Fruit fly (Drosophila melanogaster): ENCODE data around the gene Nplp3.

Gene Nplp3

DNA sequence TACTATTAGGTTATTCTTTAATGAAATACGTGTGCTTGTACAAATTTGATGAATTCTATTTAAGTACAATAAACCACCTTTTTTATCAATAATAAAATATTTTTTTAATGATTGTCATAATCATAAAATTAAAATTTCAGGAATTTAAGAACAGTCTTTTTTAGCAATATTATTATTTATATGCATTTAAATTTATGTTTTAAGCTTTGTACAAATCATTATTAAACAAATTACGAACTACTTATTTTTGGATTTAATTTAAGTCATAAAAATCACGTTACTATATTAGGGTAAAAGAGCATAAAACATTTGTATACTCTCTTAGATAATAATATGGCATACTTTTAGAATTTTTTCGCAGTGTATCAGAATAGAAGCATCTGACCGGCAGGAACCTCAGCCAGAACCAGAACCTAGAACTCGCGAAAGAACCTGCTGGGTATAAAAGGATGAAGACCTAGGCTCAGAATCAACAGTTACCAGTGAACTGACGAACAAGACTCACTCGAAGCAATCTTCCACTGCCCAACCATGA, 44.4 kb downstream of the Nplp3 start, which contains the start of gene Cpr72Ea:
TSS of gene Cpr72Ea (plus strand) at position 485 of the 535 bp plus-strand sequence.
- peak; percentile 17 for TF ChIP-seq CG34367 (tag; optimal IDR thresholded peaks at IDR 0.05)
- no peak for TF ChIP-seq EcR (GFP tag; optimal IDR thresholded peaks at IDR 0.05)
- no peak for TF ChIP-seq Pif1A (GFP tag; optimal IDR thresholded peaks at IDR 0.05)
- peak; percentile 72 for TF ChIP-seq CG8159 (tag; optimal IDR thresholded peaks at IDR 0.05)
- TF ChIP-seq D1 (tag; optimal IDR thresholded peaks at IDR 0.05): peak; percentile 49
- TF ChIP-seq Snoo (tag; optimal IDR thresholded peaks at IDR 0.05): no peak
- no peak for TF ChIP-seq CG10348 (GFP tag; IDR thresholded peaks at IDR 0.05)
- no peak for TF ChIP-seq CG8301 (tag; optimal IDR thresholded peaks at IDR 0.05)
- peak; percentile 55 for TF ChIP-seq CG15710 (tag; optimal IDR thresholded peaks at IDR 0.05)
- peak; percentile 39 for TF ChIP-seq CG14655 (GFP tag; optimal IDR thresholded peaks at IDR 0.05)
- TF ChIP-seq Pif1B (GFP tag; optimal IDR thresholded peaks at IDR 0.05): no peak
- peak; percentile 73 for TF ChIP-seq CG9948 (tag; optimal IDR thresholded peaks at IDR 0.05)
- peak; percentile 6 for TF ChIP-seq CG17806 (tag; optimal IDR thresholded peaks at IDR 0.05)
- no peak for TF ChIP-seq Ets98B (GFP tag; IDR thresholded peaks at IDR 0.05)
- no peak for TF ChIP-seq CG13204 (GFP tag; optimal IDR thresholded peaks at IDR 0.05)
- TF ChIP-seq CG32121 (GFP tag; IDR thresholded peaks at IDR 0.05): no peak

DNA sequence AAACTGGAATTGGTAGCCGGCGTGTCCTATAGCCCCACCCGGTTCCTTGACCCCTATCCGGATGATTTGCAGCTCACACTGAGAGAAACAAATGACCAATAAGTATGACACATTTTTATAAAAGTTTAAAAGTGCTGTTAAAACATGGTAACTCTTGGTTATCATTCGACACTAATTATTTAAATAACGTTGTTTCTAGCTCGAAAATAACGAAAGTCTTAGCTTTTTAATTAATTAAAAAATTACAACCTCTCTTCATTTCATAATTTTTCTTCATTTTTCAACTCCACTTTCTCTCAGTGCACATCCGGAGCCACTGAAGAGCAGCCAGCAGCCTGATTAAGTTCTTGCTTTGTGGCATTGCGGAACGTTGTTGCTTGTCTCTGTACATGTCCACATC, 46.4 kb downstream of the Nplp3 start:
- peak; percentile 81 for TF ChIP-seq Pif1A (GFP tag; optimal IDR thresholded peaks at IDR 0.05)
- TF ChIP-seq CG4496 (GFP tag; IDR thresholded peaks at IDR 0.05): 0 out of 3 replicates have a peak, but pooled peaks have one; percentile 21
- peak; percentile 96 for TF ChIP-seq EcR (GFP tag; optimal IDR thresholded peaks at IDR 0.05)
- TF ChIP-seq CG32121 (GFP tag; IDR thresholded peaks at IDR 0.05): 0 out of 2 replicates have a peak, but pooled peaks have one; percentile 24
- TF ChIP-seq CG10348 (GFP tag; IDR thresholded peaks at IDR 0.05): no peak
- TF ChIP-seq CG15710 (tag; optimal IDR thresholded peaks at IDR 0.05): peak; percentile 90
- TF ChIP-seq CG8301 (tag; optimal IDR thresholded peaks at IDR 0.05): peak; percentile 75
- peak; percentile 44; the same call in 1 of the 2 replicates for TF ChIP-seq CG12605 (GFP tag; IDR thresholded peaks at IDR 0.05)
- peak; percentile 87 for TF ChIP-seq CG9948 (tag; optimal IDR thresholded peaks at IDR 0.05)
- no peak for TF ChIP-seq fd96Ca (GFP tag; IDR thresholded peaks at IDR 0.05)
- peak; percentile 85 for TF ChIP-seq CG14655 (GFP tag; optimal IDR thresholded peaks at IDR 0.05)
- no peak for TF ChIP-seq CG13204 (GFP tag; optimal IDR thresholded peaks at IDR 0.05)
- no peak for TF ChIP-seq rn (GFP tag; IDR thresholded peaks at IDR 0.05)
- peak; percentile 86 for TF ChIP-seq Pif1B (GFP tag; optimal IDR thresholded peaks at IDR 0.05)
- TF ChIP-seq D1 (tag; optimal IDR thresholded peaks at IDR 0.05): peak; percentile 85
- peak; percentile 81 for TF ChIP-seq Snoo (tag; optimal IDR thresholded peaks at IDR 0.05)
- peak; percentile 85 for TF ChIP-seq CG34367 (tag; optimal IDR thresholded peaks at IDR 0.05)
- TF ChIP-seq gl (tag; optimal IDR thresholded peaks at IDR 0.05): peak; percentile 76
- peak; percentile 92 for TF ChIP-seq CG8159 (tag; optimal IDR thresholded peaks at IDR 0.05)
- no peak for TF ChIP-seq Ets98B (GFP tag; IDR thresholded peaks at IDR 0.05)
- TF ChIP-seq CG17806 (tag; optimal IDR thresholded peaks at IDR 0.05): peak; percentile 90

DNA sequence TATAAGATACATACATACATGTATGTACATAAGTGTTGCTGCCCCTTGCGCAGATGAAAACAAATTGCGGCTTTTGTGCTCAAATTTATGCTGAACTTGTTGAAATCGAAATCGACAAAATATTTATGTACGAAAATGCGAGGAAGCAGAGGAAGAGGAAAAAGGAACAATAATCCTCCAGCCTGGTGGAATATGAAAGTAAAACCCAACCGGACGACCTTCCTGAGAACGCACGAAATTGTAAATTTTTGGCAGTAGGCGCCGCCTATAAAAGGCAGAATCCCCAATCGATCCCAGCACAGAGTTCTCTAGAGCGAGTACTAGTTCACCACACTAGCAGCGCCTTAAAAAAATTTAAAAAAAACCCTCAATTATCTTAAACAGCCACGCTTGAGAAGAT, 46.8 kb downstream of the Nplp3 start, which contains the start of gene Cpr72Eb:
TSS of gene Cpr72Eb (plus strand) at position 301 of the 400 bp plus-strand sequence.
- TF ChIP-seq CG9948 (tag; optimal IDR thresholded peaks at IDR 0.05) (no peak), CG12605 (GFP tag; IDR thresholded peaks at IDR 0.05) (no peak), D1 (tag; optimal IDR thresholded peaks at IDR 0.05) (no peak), gl (tag; optimal IDR thresholded peaks at IDR 0.05) (no peak), CG10348 (GFP tag; IDR thresholded peaks at IDR 0.05) (no peak), EcR (GFP tag; optimal IDR thresholded peaks at IDR 0.05) (no peak), CG14655 (GFP tag; optimal IDR thresholded peaks at IDR 0.05) (no peak)

DNA sequence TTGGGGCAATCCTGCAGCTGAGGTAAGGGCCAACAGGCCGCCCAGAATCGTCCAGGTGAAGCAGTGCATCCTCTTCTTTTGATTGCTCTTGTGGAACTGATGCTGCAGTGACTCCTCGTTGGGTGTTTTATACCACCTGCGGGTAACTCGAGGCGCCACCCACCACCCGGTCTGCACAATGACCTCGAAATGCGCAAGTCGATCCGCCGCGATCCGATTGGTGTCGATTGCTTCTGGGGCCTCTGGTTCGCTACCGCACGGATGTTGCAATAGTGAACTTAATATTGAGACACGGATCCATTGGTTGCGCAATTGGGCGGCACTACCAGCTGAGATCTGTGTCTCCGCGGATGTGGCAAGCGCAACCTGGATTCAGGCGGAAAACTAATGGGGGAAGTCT, 49.4 kb downstream of the Nplp3 start, which contains the start of gene Cpr72Ec:
TSS of gene Cpr72Ec (minus strand) at position 101 of the 400 bp plus-strand sequence.
- TF ChIP-seq CG15710 (tag; optimal IDR thresholded peaks at IDR 0.05) (no peak), CG12605 (GFP tag; IDR thresholded peaks at IDR 0.05) (no peak), CG10348 (GFP tag; IDR thresholded peaks at IDR 0.05) (no peak), rn (GFP tag; IDR thresholded peaks at IDR 0.05) (no peak), CG14655 (GFP tag; optimal IDR thresholded peaks at IDR 0.05) (no peak), Pif1A (GFP tag; optimal IDR thresholded peaks at IDR 0.05) (no peak), CG13204 (GFP tag; optimal IDR thresholded peaks at IDR 0.05) (no peak)

DNA sequence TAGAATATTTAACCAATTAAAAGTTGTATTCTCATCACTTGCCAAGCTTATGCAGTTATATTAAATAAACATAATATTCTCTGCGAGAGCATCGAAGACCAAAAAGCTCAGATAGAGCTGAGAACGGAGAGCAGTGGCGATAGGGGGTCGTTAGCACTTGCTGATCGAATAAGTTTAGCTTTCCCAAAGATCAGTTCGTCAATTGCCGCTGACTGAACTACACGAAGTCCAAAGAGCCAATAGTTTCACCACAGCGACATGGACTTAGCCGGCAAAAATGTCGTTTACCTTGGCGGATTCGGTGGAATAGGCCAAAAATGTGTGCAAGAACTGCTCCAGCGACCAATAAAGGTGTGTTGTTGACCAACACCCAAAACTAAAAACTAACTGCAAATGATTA, 50.4 kb downstream of the Nplp3 start, which contains the start of gene CG4842:
TSS of gene CG4842 (plus strand) at position 191 of the 400 bp plus-strand sequence.
- TF ChIP-seq CG17806 (tag; optimal IDR thresholded peaks at IDR 0.05) (no peak), fd96Ca (GFP tag; IDR thresholded peaks at IDR 0.05) (no peak), CG8301 (tag; optimal IDR thresholded peaks at IDR 0.05) (no peak), EcR (GFP tag; optimal IDR thresholded peaks at IDR 0.05) (peak; percentile 7), Pif1B (GFP tag; optimal IDR thresholded peaks at IDR 0.05) (no peak), CG10348 (GFP tag; IDR thresholded peaks at IDR 0.05) (no peak)

All from whole organism, pupa.